Fruit fly (Drosophila melanogaster): ENCODE measurements around the gene Vps8.

DNA sequence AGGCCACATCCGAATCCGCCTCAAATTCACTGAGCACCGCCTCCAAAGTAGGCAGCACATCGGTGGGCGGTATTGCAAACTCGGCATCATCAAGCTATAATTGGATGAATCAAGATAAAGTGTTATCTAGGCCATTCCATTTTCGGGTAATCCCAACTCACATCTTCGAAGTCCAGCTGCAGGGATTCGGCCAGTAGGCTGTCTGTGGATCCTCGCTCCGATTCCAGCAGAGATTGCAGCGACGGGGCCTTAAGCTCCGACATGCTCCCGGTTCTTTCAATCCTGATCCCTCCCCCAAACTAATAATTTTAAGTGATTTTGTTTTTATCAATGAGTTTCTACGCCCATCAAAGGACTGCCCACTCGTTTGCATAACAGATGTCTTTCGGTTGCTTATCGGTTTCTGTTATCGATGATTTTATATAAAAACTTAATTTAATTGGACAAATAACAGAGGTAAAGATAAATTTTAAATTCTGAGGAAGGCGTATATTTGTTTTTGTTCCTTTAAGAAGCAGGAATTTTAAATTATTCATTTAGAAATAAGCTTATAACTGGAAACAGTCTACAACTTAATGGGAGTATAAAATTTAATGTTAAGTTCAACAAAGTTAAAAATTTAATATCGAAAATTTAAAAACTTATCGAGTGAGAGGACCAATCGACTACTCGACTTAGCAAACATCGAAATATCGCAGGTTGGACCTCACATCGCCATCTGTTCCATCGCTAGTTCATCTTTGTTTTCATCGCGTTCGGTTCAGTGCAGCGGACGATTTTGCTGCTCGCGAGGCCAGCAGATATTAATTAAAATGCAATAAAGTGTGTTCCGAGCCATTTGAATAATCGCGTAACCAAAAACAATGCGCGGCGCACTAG, at the start of gene Vps8, which contains the start of gene sfl:
- TF ChIP-seq CTCF (optimal IDR thresholded peaks at IDR 0.05) (peak in 1 of 2 experiments; percentile 6), CG8478 (optimal IDR thresholded peaks at IDR 0.05) (no peak)

Measured in S2 (cell line).